Worm (Caenorhabditis elegans): ENCODE results near the gene W02F12.4.
A peak's percentile ranks its signal among the peaks of the same experiment; 100 is the strongest.

The W02F12.4 gene

DNA sequence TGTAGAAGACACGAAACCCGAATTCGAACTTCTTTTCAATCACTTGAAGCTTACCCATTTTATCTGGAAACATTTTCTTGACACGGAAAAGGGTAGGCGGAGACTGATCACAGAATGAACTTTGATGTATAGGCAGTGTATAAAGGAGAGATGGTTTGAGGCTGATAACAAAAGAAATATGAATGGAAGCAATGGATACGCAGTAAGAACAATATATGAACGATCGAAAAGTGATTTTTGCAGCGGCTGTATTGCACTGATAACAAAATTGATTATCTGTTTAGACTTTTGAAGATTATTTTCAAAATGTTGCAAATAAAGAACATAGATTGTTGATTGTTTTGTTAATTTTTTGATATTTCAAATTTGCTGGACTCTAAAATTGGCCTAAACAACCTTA lies 41.0 kb downstream of the W02F12.4 start, which contains the start of gene pmp-5 (continued):
- TF ChIP-seq lin-15B (tag; optimal IDR thresholded peaks at IDR 0.05): no peak
- TF ChIP-seq nhr-102 (tag; optimal IDR thresholded peaks at IDR 0.05): peak; percentile 50
- peak; percentile 45 for TF ChIP-seq nhr-48 (tag; optimal IDR thresholded peaks at IDR 0.05)
- TF ChIP-seq dmd-6 (GFP tag; IDR thresholded peaks at IDR 0.05): peak; percentile 91
- TF ChIP-seq lin-1 (GFP tag; IDR thresholded peaks at IDR 0.05): peak; percentile 56; the same call in 1 of the 2 replicates
- TF ChIP-seq Y5F2A.4 (GFP tag; optimal IDR thresholded peaks at IDR 0.05): no peak
- TF ChIP-seq saeg-2 (GFP tag; IDR thresholded peaks at IDR 0.05): peak; percentile 60; the same call in 1 of the 2 replicates
- peak; percentile 86 for TF ChIP-seq nhr-28 (tag; optimal IDR thresholded peaks at IDR 0.05)
- TF ChIP-seq gei-8 (GFP tag; optimal IDR thresholded peaks at IDR 0.05): no peak
- TF ChIP-seq nhr-10 (tag; optimal IDR thresholded peaks at IDR 0.05): no peak
- no peak for TF ChIP-seq pha-4 (GFP tag; IDR thresholded peaks at IDR 0.05)
- no peak for TF ChIP-seq pha-4 (tag; optimal IDR thresholded peaks at IDR 0.05)
- TF ChIP-seq mes-2 (tag; optimal IDR thresholded peaks at IDR 0.05; ENCODE audit: poor library complexity, severe bottlenecking): no peak

DNA sequence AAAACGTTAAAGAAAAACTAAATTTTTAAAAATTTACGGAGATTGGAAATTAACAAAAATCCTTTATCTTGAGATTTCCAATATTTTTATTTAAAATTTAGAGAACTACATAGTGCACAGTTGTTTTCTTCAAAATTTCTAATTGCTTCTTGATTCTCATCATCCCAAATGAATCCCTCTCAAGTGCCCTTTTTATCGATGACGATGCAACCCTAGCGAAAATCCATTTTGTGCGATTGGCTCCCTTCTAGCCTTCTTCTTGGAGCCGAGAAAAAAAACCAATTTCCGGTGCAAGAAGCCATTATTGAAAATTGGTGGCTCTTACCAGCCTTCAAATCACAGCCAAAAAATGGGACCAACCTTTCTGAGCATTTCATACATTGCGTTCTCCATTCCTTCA lies 44.2 kb downstream of the W02F12.4 start:
- no peak for TF ChIP-seq Y48G9A.11 (GFP tag; IDR thresholded peaks at IDR 0.05)
- TF ChIP-seq lsy-2 (tag; optimal IDR thresholded peaks at IDR 0.05): no peak
- no peak for TF ChIP-seq mdt-29 (GFP tag; IDR thresholded peaks at IDR 0.05)
- no peak for TF ChIP-seq dmd-6 (GFP tag; IDR thresholded peaks at IDR 0.05)
- TF ChIP-seq aha-1 (tag): peak; percentile 94
- TF ChIP-seq lin-1 (GFP tag; IDR thresholded peaks at IDR 0.05): no peak
- TF ChIP-seq Y5F2A.4 (GFP tag; optimal IDR thresholded peaks at IDR 0.05): no peak
- no peak for TF ChIP-seq snpc-4 (tag; optimal IDR thresholded peaks at IDR 0.05)
- TF ChIP-seq F37D6.2 (tag; optimal IDR thresholded peaks at IDR 0.05): no peak
- no peak for TF ChIP-seq R02D3.7 (tag; optimal IDR thresholded peaks at IDR 0.05)
- no peak for TF ChIP-seq nhr-42 (GFP tag; IDR thresholded peaks at IDR 0.05)
- TF ChIP-seq egl-43 (GFP tag; IDR thresholded peaks at IDR 0.05): 0 out of 2 replicates have a peak, but pooled peaks have one; percentile 12
- no peak for TF ChIP-seq ces-1 (GFP tag; optimal IDR thresholded peaks at IDR 0.05)
- TF ChIP-seq lin-29 (GFP tag; IDR thresholded peaks at IDR 0.05): 0 out of 2 replicates have a peak, but pooled peaks have one; percentile 14
- TF ChIP-seq ceh-82 (tag; optimal IDR thresholded peaks at IDR 0.05): no peak
- no peak for TF ChIP-seq madf-5 (GFP tag; IDR thresholded peaks at IDR 0.05)
- TF ChIP-seq zfp-2 (tag; optimal IDR thresholded peaks at IDR 0.05): no peak
- no peak for TF ChIP-seq egl-27 (tag; optimal IDR thresholded peaks at IDR 0.05)
- TF ChIP-seq arid-1 (GFP tag; conservative IDR thresholded peaks at IDR 0.05): no peak
- no peak for TF ChIP-seq tag-97 (GFP tag; IDR thresholded peaks at IDR 0.05)

DNA sequence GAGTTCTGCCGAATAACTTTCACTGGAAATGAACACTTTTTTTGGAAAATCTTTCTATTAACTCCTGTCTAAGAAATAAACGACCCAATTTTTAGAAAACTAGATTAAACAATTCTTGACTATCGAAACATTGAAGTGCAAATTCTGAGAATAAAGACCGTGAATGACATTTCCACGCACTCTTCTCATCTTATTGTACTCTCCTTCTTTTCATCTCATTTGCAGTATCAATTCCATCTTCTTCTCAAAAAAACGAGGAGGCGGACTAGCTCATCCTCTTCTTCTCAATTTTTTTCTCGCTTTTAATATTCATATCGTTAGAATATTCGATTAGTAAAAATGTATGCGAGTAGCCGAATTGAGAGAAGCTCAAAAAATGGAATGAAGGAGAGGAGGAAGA lies 45.1 kb downstream of the W02F12.4 start:
- TF ChIP-seq zfp-2 (tag; optimal IDR thresholded peaks at IDR 0.05) (no peak), hlh-30 (tag; optimal IDR thresholded peaks at IDR 0.05; ENCODE audit: insufficient read depth) (no peak), pha-4 (GFP tag; IDR thresholded peaks at IDR 0.05) (no peak), pha-4 (tag; optimal IDR thresholded peaks at IDR 0.05) (no peak), mdt-29 (GFP tag; IDR thresholded peaks at IDR 0.05) (no peak), mes-2 (tag; optimal IDR thresholded peaks at IDR 0.05; ENCODE audit: poor library complexity, severe bottlenecking) (peak; percentile 5), zip-2 (tag; optimal IDR thresholded peaks at IDR 0.05) (no peak), arid-1 (GFP tag; conservative IDR thresholded peaks at IDR 0.05) (no peak), nhr-48 (tag; optimal IDR thresholded peaks at IDR 0.05) (peak; percentile 15), nhr-10 (tag; optimal IDR thresholded peaks at IDR 0.05) (no peak), ceh-20 (GFP tag; IDR thresholded peaks at IDR 0.05) (no peak), daf-12 (tag; optimal IDR thresholded peaks at IDR 0.05) (no peak), ces-1 (GFP tag; optimal IDR thresholded peaks at IDR 0.05) (peak; percentile 61), nhr-102 (tag; optimal IDR thresholded peaks at IDR 0.05) (peak; percentile 23), F26F4.8 (GFP tag; conservative IDR thresholded peaks at IDR 0.05) (no peak), mep-1 (tag; optimal IDR thresholded peaks at IDR 0.05) (no peak), unc-130 (GFP tag; optimal IDR thresholded peaks at IDR 0.05) (no peak), lsy-2 (tag; optimal IDR thresholded peaks at IDR 0.05) (peak in 1 of 2 experiments; percentile 12), jun-1 (tag; optimal IDR thresholded peaks at IDR 0.05) (no peak), R02D3.7 (tag; optimal IDR thresholded peaks at IDR 0.05) (no peak), F10B5.3 (tag; optimal IDR thresholded peaks at IDR 0.05) (no peak), lim-7 (GFP tag; IDR thresholded peaks at IDR 0.05) (no peak), hlh-11 (tag; optimal IDR thresholded peaks at IDR 0.05) (no peak), Y5F2A.4 (GFP tag; optimal IDR thresholded peaks at IDR 0.05) (no peak), ztf-7 (tag; optimal IDR thresholded peaks at IDR 0.05) (no peak), skn-1 (tag; optimal IDR thresholded peaks at IDR 0.05) (no peak), hif-1 (tag; optimal IDR thresholded peaks at IDR 0.05) (no peak), php-3 (GFP tag; IDR thresholded peaks at IDR 0.05) (no peak), F44E2.7 (GFP tag; IDR thresholded peaks at IDR 0.05) (no peak), egl-43 (GFP tag; IDR thresholded peaks at IDR 0.05) (no peak), lin-39 (tag; optimal IDR thresholded peaks at IDR 0.05) (no peak)

Measured in whole organism, L4 larva.